Fruit fly (Drosophila melanogaster) whole organism, pupa: ENCODE data around the gene AGO2.

Experiments
- CG13204 ChIP-seq: fragments of 200-800 bp; sonication (Bioruptor generic); optimal IDR thresholded peaks from 2 replicates; lab custom pipeline; 2018; ENCODE audit warnings: missing biosample characterization, mild to moderate bottlenecking, missing genetic modification characterization, moderate library complexity
- EcR ChIP-seq: fragments of 200-800 bp; sonication (Bioruptor generic); optimal IDR thresholded peaks from 3 replicates; lab custom pipeline; 2019; ENCODE audit warnings: missing biosample characterization, missing genetic modification characterization, mild to moderate bottlenecking, moderate library complexity, missing genetic modification reagents
- fd96Ca ChIP-seq: fragments of 200-800 bp; sonication (Bioruptor generic); IDR thresholded peaks from 3 replicates; pipeline ENCODE4 v1.3.6; 2022; ENCODE audit warnings: missing biosample characterization, missing genetic modification characterization
- rn ChIP-seq: fragments of 200-800 bp; sonication (Bioruptor generic); IDR thresholded peaks from 2 replicates; pipeline ENCODE4 v1.3.6; 2022; ENCODE audit warnings: missing biosample characterization, missing genetic modification characterization

DNA sequence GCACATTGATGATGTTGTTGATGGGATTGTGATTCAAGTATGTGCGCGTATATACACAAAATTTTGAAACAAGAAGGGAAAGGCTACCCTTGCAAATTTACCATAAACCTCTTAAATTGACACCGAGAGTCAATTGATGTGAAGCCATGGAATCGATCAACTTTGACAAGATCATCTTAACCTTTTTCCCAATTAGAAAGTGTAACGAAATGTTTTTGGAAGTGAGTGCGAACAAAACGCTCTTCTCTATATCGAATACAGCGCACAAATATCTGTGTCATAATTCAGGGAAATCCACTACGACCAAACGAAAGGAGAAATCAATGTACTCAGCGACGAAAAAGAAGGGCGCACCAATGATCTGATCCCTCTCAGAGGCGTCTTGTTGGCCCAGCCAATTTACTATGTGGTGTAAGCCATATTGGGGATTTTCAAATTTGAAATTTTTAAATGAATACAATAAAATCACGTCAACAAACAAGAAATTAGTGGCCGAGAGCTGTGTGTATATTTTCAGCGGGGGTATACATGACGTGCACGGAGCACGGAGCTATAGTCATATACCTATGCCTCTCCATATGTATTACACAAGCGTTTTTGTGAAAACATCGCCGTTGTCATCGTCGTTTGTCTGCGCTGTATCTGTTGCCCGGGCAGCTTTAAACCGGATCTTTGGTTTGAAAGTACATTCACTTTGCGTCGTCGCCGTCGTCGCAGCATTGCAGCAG is 20.3 kb upstream of the AGO2 start:
- TF ChIP-seq CG13204 (GFP tag; lab: Kevin White, UChicago): peak; percentile 33
- TF ChIP-seq rn (GFP tag; lab: Robert Waterston, UW): no peak
- peak; percentile 52 for TF ChIP-seq EcR (GFP tag; lab: Kevin White, UChicago)
- TF ChIP-seq fd96Ca: peak; percentile 79; the same call in 2 of the 3 replicates
